Fruit fly (Drosophila melanogaster): Measurements from ENCODE around the gene CG9705.

The CG9705 gene

dm6 chr3L:16801499-16802452 is 21.9 kb downstream of the CG9705 start (continued):
- TF ChIP-seq nmo (GFP tag; optimal IDR thresholded peaks at IDR 0.05) (peak; percentile 75), sug (tag; optimal IDR thresholded peaks at IDR 0.05) (peak; percentile 89), CG14667 (GFP tag; IDR thresholded peaks at IDR 0.05) (no peak), HLH54F (GFP tag; optimal IDR thresholded peaks at IDR 0.05) (peak; percentile 23), Myb (GFP tag; optimal IDR thresholded peaks at IDR 0.05) (no peak), CG33557 (GFP tag; optimal IDR thresholded peaks at IDR 0.05) (no peak), sc (optimal IDR thresholded peaks at IDR 0.05) (no peak), sc (GFP tag; optimal IDR thresholded peaks at IDR 0.05) (peak; percentile 44), Meics (GFP tag; optimal IDR thresholded peaks at IDR 0.05) (peak; percentile 56), CG11696 (GFP tag; IDR thresholded peaks at IDR 0.05) (no peak), CG16863 (GFP tag; optimal IDR thresholded peaks at IDR 0.05) (peak; percentile 17), CG15601 (tag; optimal IDR thresholded peaks at IDR 0.05) (peak; percentile 43), Rfx (GFP tag; IDR thresholded peaks at IDR 0.05) (peak; percentile 32; the same call in 1 of the 2 replicates), CG3726 (GFP tag; IDR thresholded peaks at IDR 0.05) (0 out of 3 replicates have a peak, but pooled peaks have one; percentile 52), Hmx (GFP tag; optimal IDR thresholded peaks at IDR 0.05) (no peak), CG8944 (GFP tag; optimal IDR thresholded peaks at IDR 0.05) (no peak), CG43689 (GFP tag; IDR thresholded peaks at IDR 0.05) (no peak), gcm (GFP tag; optimal IDR thresholded peaks at IDR 0.05) (no peak), CG10274 (GFP tag; optimal IDR thresholded peaks at IDR 0.05) (no peak), bigmax (GFP tag; optimal IDR thresholded peaks at IDR 0.05) (no peak), CG4820 (GFP tag; optimal IDR thresholded peaks at IDR 0.05) (peak; percentile 50), Side (GFP tag; optimal IDR thresholded peaks at IDR 0.05) (no peak), tin (GFP tag; optimal IDR thresholded peaks at IDR 0.05) (peak; percentile 46), tx (GFP tag; optimal IDR thresholded peaks at IDR 0.05) (no peak), lov (optimal IDR thresholded peaks at IDR 0.05) (no peak), lov (GFP tag; IDR thresholded peaks at IDR 0.05) (0 out of 3 replicates have a peak, but pooled peaks have one; percentile 51), NK7.1 (GFP tag; optimal IDR thresholded peaks at IDR 0.05) (no peak), CG30431 (GFP tag; optimal IDR thresholded peaks at IDR 0.05) (no peak), CTCF (GFP tag; optimal IDR thresholded peaks at IDR 0.05) (no peak), CG17829 (tag; optimal IDR thresholded peaks at IDR 0.05) (peak; percentile 19), CG17361 (GFP tag; IDR thresholded peaks at IDR 0.05) (peak; percentile 80), sima (GFP tag; optimal IDR thresholded peaks at IDR 0.05) (no peak), scrt (GFP tag; optimal IDR thresholded peaks at IDR 0.05) (no peak), mirr (GFP tag; optimal IDR thresholded peaks at IDR 0.05) (peak; percentile 37), HLHmδ (GFP tag; optimal IDR thresholded peaks at IDR 0.05) (no peak), fd64A (GFP tag; optimal IDR thresholded peaks at IDR 0.05) (no peak), CG7987 (GFP tag; optimal IDR thresholded peaks at IDR 0.05) (peak; percentile 81), CG8359 (GFP tag; optimal IDR thresholded peaks at IDR 0.05; ENCODE audit: borderline replicate concordance) (peak; percentile 23), Bteb2 (GFP tag; optimal IDR thresholded peaks at IDR 0.05) (peak; percentile 33), CG1024 (GFP tag; IDR thresholded peaks at IDR 0.05) (no peak), CG10267 (tag; optimal IDR thresholded peaks at IDR 0.05) (peak; percentile 67), zfh1 (GFP tag; IDR thresholded peaks at IDR 0.05) (no peak), zfh2 (GFP tag; optimal IDR thresholded peaks at IDR 0.05) (peak; percentile 12), MESR4 (GFP tag; optimal IDR thresholded peaks at IDR 0.05) (no peak), CG10366 (GFP tag; IDR thresholded peaks at IDR 0.05) (no peak), twi (tag; optimal IDR thresholded peaks at IDR 0.05) (no peak), run (tag; optimal IDR thresholded peaks at IDR 0.05) (no peak), CG7556 (GFP tag; optimal IDR thresholded peaks at IDR 0.05) (peak; percentile 61), z (GFP tag; IDR thresholded peaks at IDR 0.05) (no peak), al (GFP tag; IDR thresholded peaks at IDR 0.05) (peak; percentile 40), NC2β (GFP tag; optimal IDR thresholded peaks at IDR 0.05) (no peak)

Measured in whole organism, embryonic.